Worm (Caenorhabditis elegans): ENCODE results near the gene grsp-1.

DNA sequence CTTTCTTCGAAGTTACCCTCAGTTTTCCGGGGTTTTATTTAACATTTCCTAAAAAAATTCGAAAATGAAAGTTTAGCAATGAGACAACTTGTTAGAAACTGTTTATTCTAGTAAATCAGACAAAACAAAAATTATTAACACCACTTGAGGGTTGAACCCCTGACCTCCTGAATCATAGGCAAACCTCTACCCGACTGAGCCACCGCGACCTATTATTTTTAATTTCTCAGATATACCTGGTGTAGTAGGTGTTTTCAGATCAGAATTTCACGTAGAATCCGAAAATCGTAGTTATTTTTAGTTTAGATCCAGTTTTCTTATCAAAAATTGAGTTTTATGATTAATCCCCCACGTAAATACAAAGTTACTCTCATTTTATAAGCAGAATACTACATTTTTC, 39.2 kb upstream of the grsp-1 start:
- no peak for TF ChIP-seq hnd-1 (tag; optimal IDR thresholded peaks at IDR 0.05)
- no peak for TF ChIP-seq ceh-36 (tag; optimal IDR thresholded peaks at IDR 0.05)
- TF ChIP-seq pes-1 (GFP tag; IDR thresholded peaks at IDR 0.05), result no peak
- TF ChIP-seq tra-4 (tag; optimal IDR thresholded peaks at IDR 0.05), result no peak
- no peak for TF ChIP-seq tbx-11 (GFP tag; IDR thresholded peaks at IDR 0.05)
- no peak for TF ChIP-seq ama-1 (optimal IDR thresholded peaks at IDR 0.05)
- no peak for TF ChIP-seq hmbx-1 (tag; optimal IDR thresholded peaks at IDR 0.05)
- TF ChIP-seq flt-1 (GFP tag; IDR thresholded peaks at IDR 0.05), result no peak
- TF ChIP-seq F13C5.2 (tag; optimal IDR thresholded peaks at IDR 0.05), result no peak
